Worm (Caenorhabditis elegans) whole organism, early embryonic: ENCODE results near the gene R12B2.13.

ENCODE experiments used
- B0310.2 ChIP-seq: sonication (generic microtip); optimal IDR thresholded peaks from 2 replicates; lab custom pipeline; 2016; ENCODE audit warnings: mild to moderate bottlenecking, missing genetic modification characterization, missing compliant biosample characterization
- F13C5.2 ChIP-seq: sonication (generic microtip); optimal IDR thresholded peaks from 2 replicates; lab custom pipeline; 2017; ENCODE audit warnings: mild to moderate bottlenecking, missing genetic modification characterization, inconsistent platforms, missing compliant biosample characterization
- aly-1 ChIP-seq: sonication (generic microtip); optimal IDR thresholded peaks from 2 replicates; lab custom pipeline; 2016; ENCODE audit warnings: missing genetic modification characterization, missing compliant biosample characterization
- ama-1 ChIP-seq: fragments of 150-350 bp; optimal IDR thresholded peaks from 2 replicates; lab custom pipeline; 2014
- ceh-13 ChIP-seq: fragments of 200-800 bp; sonication (Bioruptor generic); optimal IDR thresholded peaks from 2 replicates; lab custom pipeline; 2018; ENCODE audit warnings: mild to moderate bottlenecking, missing genetic modification characterization, missing compliant biosample characterization
- ceh-36 ChIP-seq: sonication (generic microtip); optimal IDR thresholded peaks from 2 replicates; lab custom pipeline; 2016; ENCODE audit warnings: missing genetic modification characterization, inconsistent platforms, missing compliant biosample characterization
- ets-7 ChIP-seq: sonication (generic microtip); optimal IDR thresholded peaks from 2 replicates; lab custom pipeline; 2016; ENCODE audit warnings: missing genotype, missing genetic modification characterization, missing compliant biosample characterization
- flt-1 ChIP-seq: fragments of 200-800 bp; sonication (Bioruptor generic); IDR thresholded peaks from 2 replicates; pipeline ENCODE4 v1.3.6; 2022; ENCODE audit warnings: missing genetic modification characterization, missing compliant biosample characterization
- hmbx-1 ChIP-seq: sonication (generic microtip); optimal IDR thresholded peaks from 2 replicates; lab custom pipeline; 2016; ENCODE audit warnings: mild to moderate bottlenecking, missing genetic modification characterization, missing compliant biosample characterization
- hmg-4 ChIP-seq: fragments of 200-800 bp; sonication (Bioruptor generic); optimal IDR thresholded peaks from 2 replicates; lab custom pipeline; 2018; ENCODE audit warnings: mild to moderate bottlenecking, missing genetic modification characterization, missing compliant biosample characterization
- hnd-1 ChIP-seq: sonication (generic microtip); optimal IDR thresholded peaks from 2 replicates; lab custom pipeline; 2016; ENCODE audit warnings: missing genetic modification characterization, missing compliant biosample characterization
- pes-1 ChIP-seq: fragments of 200-800 bp; sonication (Bioruptor generic); IDR thresholded peaks from 2 replicates; pipeline ENCODE4 v1.3.6; 2022; ENCODE audit warnings: missing genetic modification reagents, missing genetic modification characterization, missing compliant biosample characterization
- scrt-1 ChIP-seq: fragments of 200-800 bp; sonication (Bioruptor generic); IDR thresholded peaks from 2 replicates; pipeline ENCODE4 v1.3.6; 2022; ENCODE audit warnings: missing genetic modification characterization, missing compliant biosample characterization
- sea-1 ChIP-seq: fragments of 200-800 bp; sonication (Bioruptor generic); conservative IDR thresholded peaks from 2 replicates; pipeline ENCODE4 v1.3.6; 2022; ENCODE audit warnings: missing genetic modification characterization, missing compliant biosample characterization
- tbx-11 ChIP-seq: fragments of 200-800 bp; sonication (Bioruptor generic); IDR thresholded peaks from 2 replicates; pipeline ENCODE4 v1.3.6; 2022; ENCODE audit warnings: missing genetic modification characterization, missing compliant biosample characterization
- tbx-37 ChIP-seq: fragments of 200-800 bp; sonication (Bioruptor generic); conservative IDR thresholded peaks from 2 replicates; pipeline ENCODE4 v1.3.6; 2022; ENCODE audit warnings: missing genetic modification reagents, missing genetic modification characterization, missing compliant biosample characterization
- tra-4 ChIP-seq: sonication (generic microtip); optimal IDR thresholded peaks from 2 replicates; lab custom pipeline; 2017; ENCODE audit warnings: missing genetic modification characterization, missing compliant biosample characterization

The R12B2.13 gene

ce11 chrIII:5815932-5816331, 17.3 kb downstream of the R12B2.13 start, which contains the start of gene sma-4:
Gene sma-4, plus strand, starts transcription at chrIII:5816232.
- TF ChIP-seq sea-1: no peak
- TF ChIP-seq B0310.2 (tag; lab: Kevin White, UChicago): no peak
- no peak for TF ChIP-seq ets-7
- no peak for TF ChIP-seq pes-1 (GFP tag; lab: Robert Waterston, UW)
- TF ChIP-seq ceh-36: no peak
- TF ChIP-seq hnd-1 (tag; lab: Kevin White, UChicago): no peak
- no peak for TF ChIP-seq scrt-1
- TF ChIP-seq hmg-4: no peak
- no peak for TF ChIP-seq ceh-13 (GFP tag; lab: Kevin White, UChicago)
- TF ChIP-seq tbx-11 (GFP tag; lab: Robert Waterston, UW): no peak
- no peak for TF ChIP-seq ama-1 (lab: Kevin White, UChicago)
- no peak for TF ChIP-seq tra-4 (tag; lab: Kevin White, UChicago)
- TF ChIP-seq aly-1: no peak
- no peak for TF ChIP-seq hmbx-1

DNA sequence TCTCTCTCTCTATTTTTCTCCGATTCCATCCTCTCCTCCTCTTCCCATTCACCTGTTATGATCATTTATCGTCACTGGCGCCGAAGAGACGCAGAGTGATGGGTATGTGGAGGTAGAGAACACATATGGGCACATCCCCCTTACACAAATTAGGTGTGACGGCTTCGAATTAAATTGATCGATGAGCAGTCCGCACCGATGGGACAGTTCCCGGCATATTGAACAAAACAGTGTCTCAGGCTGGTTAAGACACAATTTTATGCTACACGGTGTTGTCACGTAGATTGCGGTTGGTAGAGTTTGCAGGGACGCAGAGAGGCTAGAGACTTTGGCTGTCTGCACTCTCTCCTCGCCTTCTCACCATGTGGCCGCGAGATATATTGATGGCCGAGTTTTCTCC, 18.5 kb downstream of the R12B2.13 start, which contains the start of gene R12B2.7:
Gene R12B2.7 (plus strand): TSS at position 247 of the 400 bp plus-strand sequence.
- no peak for TF ChIP-seq scrt-1
- TF ChIP-seq sea-1: no peak
- no peak for TF ChIP-seq ceh-36
- TF ChIP-seq tra-4 (tag; lab: Kevin White, UChicago): no peak
- TF ChIP-seq F13C5.2 (tag; lab: Kevin White, UChicago): no peak
- no peak for TF ChIP-seq pes-1 (GFP tag; lab: Robert Waterston, UW)
- no peak for TF ChIP-seq ceh-13 (GFP tag; lab: Kevin White, UChicago)
- TF ChIP-seq hmbx-1: no peak
- no peak for TF ChIP-seq ets-7
- TF ChIP-seq tbx-37 (GFP tag; lab: Robert Waterston, UW): no peak
- no peak for TF ChIP-seq ama-1 (lab: Kevin White, UChicago)
- TF ChIP-seq hmg-4: no peak
- no peak for TF ChIP-seq B0310.2 (tag; lab: Kevin White, UChicago)
- no peak for TF ChIP-seq aly-1
- TF ChIP-seq hnd-1 (tag; lab: Kevin White, UChicago): no peak
- no peak for TF ChIP-seq tbx-11 (GFP tag; lab: Robert Waterston, UW)
- TF ChIP-seq flt-1 (GFP tag; lab: Robert Waterston, UW): no peak

ce11 chrIII:5814098-5814497, 19.2 kb downstream of the R12B2.13 start:
- TF ChIP-seq tra-4 (tag; lab: Kevin White, UChicago): no peak
- no peak for TF ChIP-seq hnd-1 (tag; lab: Kevin White, UChicago)
- no peak for TF ChIP-seq B0310.2 (tag; lab: Kevin White, UChicago)
- no peak for TF ChIP-seq sea-1
- no peak for TF ChIP-seq pes-1 (GFP tag; lab: Robert Waterston, UW)
- TF ChIP-seq F13C5.2 (tag; lab: Kevin White, UChicago): no peak
- TF ChIP-seq ets-7: no peak
- TF ChIP-seq ama-1 (lab: Kevin White, UChicago): no peak
- TF ChIP-seq flt-1 (GFP tag; lab: Robert Waterston, UW): no peak
- no peak for TF ChIP-seq ceh-36
- no peak for TF ChIP-seq hmg-4
- no peak for TF ChIP-seq scrt-1
- TF ChIP-seq hmbx-1: no peak
- no peak for TF ChIP-seq tbx-11 (GFP tag; lab: Robert Waterston, UW)
- no peak for TF ChIP-seq tbx-37 (GFP tag; lab: Robert Waterston, UW)
- no peak for TF ChIP-seq ceh-13 (GFP tag; lab: Kevin White, UChicago)
- TF ChIP-seq aly-1: no peak

DNA sequence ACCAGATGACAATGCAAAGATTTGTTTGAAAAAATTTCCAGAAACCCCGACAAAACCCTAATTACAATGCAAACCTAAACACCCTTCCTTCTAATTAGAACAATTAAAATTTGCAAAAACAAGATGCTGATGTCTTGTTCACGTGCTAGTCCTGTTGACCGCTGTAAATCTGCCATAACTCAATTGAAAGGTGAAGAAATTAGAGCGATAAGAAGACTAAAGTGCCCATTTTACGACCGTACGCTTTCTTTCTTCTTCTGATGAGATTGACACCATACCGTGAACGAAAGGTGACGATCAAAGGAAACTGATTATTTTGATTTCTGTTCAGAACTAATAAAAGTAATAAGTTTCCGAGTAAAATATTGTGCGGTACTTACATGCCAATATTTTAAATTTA, 19.8 kb downstream of the R12B2.13 start:
- TF ChIP-seq ceh-36 (no peak), ets-7 (no peak), hnd-1 (tag; lab: Kevin White, UChicago) (no peak), hmg-4 (no peak), sea-1 (no peak), scrt-1 (no peak), B0310.2 (tag; lab: Kevin White, UChicago) (no peak), ama-1 (lab: Kevin White, UChicago) (no peak), hmbx-1 (no peak), F13C5.2 (tag; lab: Kevin White, UChicago) (no peak)

DNA sequence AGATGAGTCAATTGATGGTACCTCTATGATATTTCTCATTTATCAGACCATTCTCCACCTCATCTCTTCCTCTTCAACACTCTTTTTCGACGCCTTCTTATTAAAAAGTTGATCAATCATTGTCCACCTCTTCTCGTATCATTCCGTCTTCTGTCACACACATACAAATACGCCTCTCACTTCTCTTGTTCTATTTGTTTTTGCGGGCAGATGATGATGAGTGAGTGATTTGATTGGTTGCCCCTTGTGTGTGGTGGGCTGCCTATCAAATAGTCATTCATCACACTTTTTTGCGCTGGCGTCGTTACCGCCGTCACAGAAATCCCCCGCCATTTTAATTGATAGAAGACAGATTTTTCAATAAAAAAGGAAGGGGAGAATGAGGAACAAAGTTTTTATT, 20.6 kb downstream of the R12B2.13 start:
- no peak for TF ChIP-seq ama-1 (lab: Kevin White, UChicago)
- no peak for TF ChIP-seq F13C5.2 (tag; lab: Kevin White, UChicago)
- no peak for TF ChIP-seq hmg-4
- no peak for TF ChIP-seq sea-1
- no peak for TF ChIP-seq pes-1 (GFP tag; lab: Robert Waterston, UW)
- no peak for TF ChIP-seq hnd-1 (tag; lab: Kevin White, UChicago)
- no peak for TF ChIP-seq tbx-37 (GFP tag; lab: Robert Waterston, UW)
- no peak for TF ChIP-seq ets-7

DNA sequence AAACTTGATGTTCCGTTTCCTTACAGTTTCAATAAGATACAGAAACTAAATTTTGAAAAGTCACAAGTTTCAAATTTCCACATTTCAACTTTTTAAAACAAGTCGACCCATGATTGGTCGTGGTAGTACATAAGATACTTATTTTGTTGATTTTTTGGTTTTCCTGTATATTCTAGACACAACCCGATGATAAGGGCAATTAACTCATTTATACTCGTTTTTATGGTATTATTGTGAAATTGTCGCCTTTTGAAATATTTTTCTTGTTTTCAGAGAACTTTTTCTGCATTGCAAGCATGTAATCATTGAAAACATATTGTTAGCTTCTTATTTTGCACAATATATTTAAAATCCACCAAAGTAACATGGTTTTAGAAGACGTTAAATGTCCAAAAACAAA, 21.3 kb downstream of the R12B2.13 start:
- no peak for TF ChIP-seq ceh-36
- TF ChIP-seq flt-1 (GFP tag; lab: Robert Waterston, UW): no peak
- TF ChIP-seq tbx-11 (GFP tag; lab: Robert Waterston, UW): no peak
- TF ChIP-seq tbx-37 (GFP tag; lab: Robert Waterston, UW): no peak
- TF ChIP-seq hmg-4: no peak
- TF ChIP-seq sea-1: no peak

ce11 chrIII:5810012-5810411, 23.3 kb downstream of the R12B2.13 start:
- TF ChIP-seq ceh-36: no peak
- TF ChIP-seq aly-1: no peak
- no peak for TF ChIP-seq sea-1
- no peak for TF ChIP-seq pes-1 (GFP tag; lab: Robert Waterston, UW)
- no peak for TF ChIP-seq ets-7
- no peak for TF ChIP-seq tbx-11 (GFP tag; lab: Robert Waterston, UW)
- no peak for TF ChIP-seq B0310.2 (tag; lab: Kevin White, UChicago)
- no peak for TF ChIP-seq tbx-37 (GFP tag; lab: Robert Waterston, UW)
- TF ChIP-seq F13C5.2 (tag; lab: Kevin White, UChicago): no peak
- no peak for TF ChIP-seq hmg-4
- no peak for TF ChIP-seq scrt-1
- TF ChIP-seq flt-1 (GFP tag; lab: Robert Waterston, UW): no peak
- no peak for TF ChIP-seq ama-1 (lab: Kevin White, UChicago)
- no peak for TF ChIP-seq hnd-1 (tag; lab: Kevin White, UChicago)
- no peak for TF ChIP-seq tra-4 (tag; lab: Kevin White, UChicago)

- TF ChIP-seq sea-1 (no peak), pes-1 (GFP tag; lab: Robert Waterston, UW) (no peak), ceh-36 (no peak), scrt-1 (no peak), aly-1 (no peak)
These were observed 26.6 kb downstream of the R12B2.13 start, which contains the start of gene R12B2.2 for ce11 chrIII:5806720-5807119. Gene R12B2.2, plus strand, starts transcription at chrIII:5807020.
